Worm (Caenorhabditis elegans): ENCODE results near the gene mrps-22.

ce11 chrII:10554972-10555371, 27.4 kb upstream of the mrps-22 start, which contains the start of gene mnk-1:
- TF ChIP-seq nhr-11 (tag; optimal IDR thresholded peaks at IDR 0.05) = no peak
- TF ChIP-seq jun-1 (tag; optimal IDR thresholded peaks at IDR 0.05) = no peak
- no peak for TF ChIP-seq aly-2 (tag; optimal IDR thresholded peaks at IDR 0.05)
- TF ChIP-seq lir-3 (tag; optimal IDR thresholded peaks at IDR 0.05; ENCODE audit: poor library complexity) = no peak
